Worm (Caenorhabditis elegans) whole organism, L3 larva: ENCODE results near the gene Y54H5A.2.

Experiments
- R02D3.7 ChIP-seq: fragments of 150-350 bp; optimal IDR thresholded peaks from 2 replicates; lab custom pipeline; 2014; ENCODE audit warnings: missing biosample characterization, missing genetic modification characterization
- aly-2 ChIP-seq: fragments of 150-350 bp; optimal IDR thresholded peaks from 2 replicates; lab custom pipeline; 2014; ENCODE audit warnings: missing biosample characterization, missing genetic modification characterization
- ceh-16 ChIP-seq: sonication (generic microtip); optimal IDR thresholded peaks from 2 replicates; lab custom pipeline; 2017; ENCODE audit warnings: missing biosample characterization, missing genetic modification characterization
- ceh-82 ChIP-seq: fragments of 150-350 bp; optimal IDR thresholded peaks from 2 replicates; lab custom pipeline; 2014; ENCODE audit warnings: missing biosample characterization, missing genetic modification characterization
- daf-12 ChIP-seq: fragments of 150-350 bp; optimal IDR thresholded peaks from 2 replicates; lab custom pipeline; 2014; ENCODE audit warnings: missing biosample characterization, missing genetic modification reagents, missing genetic modification characterization
- egl-27 ChIP-seq: sonication (generic microtip); optimal IDR thresholded peaks from 4 replicates; lab custom pipeline; 2017; ENCODE audit warnings: missing biosample characterization, missing genetic modification reagents, missing genetic modification characterization
- egl-5 ChIP-seq: fragments of 150-350 bp; optimal IDR thresholded peaks from 2 replicates; lab custom pipeline; 2017; ENCODE audit warnings: missing biosample characterization, missing genetic modification reagents, missing genetic modification characterization, inconsistent platforms
- elt-1 ChIP-seq: fragments of 150-350 bp; optimal IDR thresholded peaks from 2 replicates; lab custom pipeline; 2014; ENCODE audit warnings: missing biosample characterization, missing genetic modification characterization
- elt-2 ChIP-seq: sonication (generic microtip); optimal IDR thresholded peaks from 2 replicates; lab custom pipeline; 2016; ENCODE audit warnings: missing genetic modification reagents, mild to moderate bottlenecking, missing genetic modification characterization, missing compliant biosample characterization
- elt-3 ChIP-seq, 3 experiments: fragments of 150-350 bp in 1 of 3; sonication (generic microtip) in 2 of 3; optimal IDR thresholded peaks; 2 replicates in 2 of 3; 4 replicates in 1 of 3; lab custom pipeline; 2014 to 2017; ENCODE audit warnings: missing biosample characterization in 3 of 3, missing genetic modification characterization in 3 of 3
- eor-1 ChIP-seq, 2 experiments: fragments of 150-350 bp; optimal IDR thresholded peaks; 2 replicates each; lab custom pipeline; 2014 to 2018; ENCODE audit warnings: missing biosample characterization in 2 of 2, missing genetic modification characterization in 2 of 2
- fkh-2 ChIP-seq: fragments of 150-350 bp; optimal IDR thresholded peaks from 2 replicates; lab custom pipeline; 2014; ENCODE audit warnings: missing biosample characterization, missing genetic modification reagents, missing genetic modification characterization
- fos-1 ChIP-seq: fragments of 150-350 bp; optimal IDR thresholded peaks from 2 replicates; lab custom pipeline; 2014; ENCODE audit warnings: missing biosample characterization, missing genetic modification characterization
- hmg-11 ChIP-seq: sonication (generic microtip); optimal IDR thresholded peaks from 2 replicates; lab custom pipeline; 2016; ENCODE audit warnings: missing genetic modification characterization, missing compliant biosample characterization
- jun-1 ChIP-seq: fragments of 150-350 bp; optimal IDR thresholded peaks from 2 replicates; lab custom pipeline; 2014; ENCODE audit warnings: missing biosample characterization, missing genetic modification reagents, missing genetic modification characterization
- lin-15B ChIP-seq: fragments of 150-350 bp; optimal IDR thresholded peaks from 2 replicates; lab custom pipeline; 2014; ENCODE audit warnings: missing biosample characterization, missing genetic modification characterization
- lin-39 ChIP-seq: fragments of 150-350 bp; optimal IDR thresholded peaks from 2 replicates; lab custom pipeline; 2018; ENCODE audit warnings: missing biosample characterization, missing genetic modification reagents, missing genetic modification characterization
- lsy-12 ChIP-seq: sonication (generic microtip); optimal IDR thresholded peaks from 2 replicates; lab custom pipeline; 2016; ENCODE audit warnings: mild to moderate bottlenecking, missing genetic modification characterization, missing compliant biosample characterization
- mdl-1 ChIP-seq: fragments of 150-350 bp; optimal IDR thresholded peaks from 2 replicates; lab custom pipeline; 2014; ENCODE audit warnings: missing biosample characterization, missing genetic modification characterization
- mml-1 ChIP-seq: fragments of 150-350 bp; sonication (generic microtip); optimal IDR thresholded peaks from 3 replicates; lab custom pipeline; 2014; ENCODE audit warnings: missing biosample characterization, missing genetic modification characterization
- nfya-1 ChIP-seq: sonication (generic microtip); optimal IDR thresholded peaks from 2 replicates; lab custom pipeline; 2017; ENCODE audit warnings: missing genetic modification characterization, mild to moderate bottlenecking, missing compliant biosample characterization, antibody characterized with exemption, moderate library complexity; ENCODE audit not compliant: insufficient read depth
- nhr-11 ChIP-seq: fragments of 150-350 bp; optimal IDR thresholded peaks from 2 replicates; lab custom pipeline; 2014; ENCODE audit warnings: missing biosample characterization, missing genetic modification characterization
- nhr-12 ChIP-seq: fragments of 150-350 bp; optimal IDR thresholded peaks from 2 replicates; lab custom pipeline; 2014; ENCODE audit warnings: missing biosample characterization, missing genetic modification characterization
- nhr-23 ChIP-seq: fragments of 150-350 bp; optimal IDR thresholded peaks from 2 replicates; lab custom pipeline; 2014; ENCODE audit warnings: missing biosample characterization, missing genetic modification reagents, missing genetic modification characterization
- nhr-237 ChIP-seq: fragments of 150-350 bp; optimal IDR thresholded peaks from 2 replicates; lab custom pipeline; 2014; ENCODE audit warnings: missing biosample characterization, missing genetic modification characterization
- nhr-25 ChIP-seq: sonication (generic microtip); optimal IDR thresholded peaks from 2 replicates; lab custom pipeline; 2017; ENCODE audit warnings: missing biosample characterization, missing genetic modification characterization
- nhr-28 ChIP-seq: fragments of 150-350 bp; optimal IDR thresholded peaks from 2 replicates; lab custom pipeline; 2014; ENCODE audit warnings: missing biosample characterization, missing genetic modification characterization
- nhr-67 ChIP-seq: fragments of 150-350 bp; optimal IDR thresholded peaks from 2 replicates; lab custom pipeline; 2014; ENCODE audit warnings: missing biosample characterization, missing genetic modification characterization
- nhr-76 ChIP-seq: fragments of 150-350 bp; sonication (generic microtip); optimal IDR thresholded peaks from 5 replicates; lab custom pipeline; 2014; ENCODE audit warnings: missing biosample characterization, missing genetic modification characterization
- nhr-77 ChIP-seq: fragments of 150-350 bp; optimal IDR thresholded peaks from 2 replicates; lab custom pipeline; 2014; ENCODE audit warnings: missing biosample characterization, missing genetic modification characterization
- pha-4 ChIP-seq: fragments of 150-350 bp; optimal IDR thresholded peaks from 2 replicates; lab custom pipeline; 2014; ENCODE audit warnings: missing biosample characterization, missing genetic modification reagents, missing genetic modification characterization
- pqm-1 ChIP-seq: fragments of 150-350 bp; optimal IDR thresholded peaks from 2 replicates; lab custom pipeline; 2017; ENCODE audit warnings: missing biosample characterization, missing genetic modification characterization, inconsistent platforms
- sea-2 ChIP-seq: fragments of 150-350 bp; sonication (generic microtip); optimal IDR thresholded peaks from 4 replicates; lab custom pipeline; 2014; ENCODE audit warnings: missing biosample characterization, missing genetic modification reagents, missing genetic modification characterization
- skn-1 ChIP-seq: fragments of 150-350 bp; optimal IDR thresholded peaks from 2 replicates; lab custom pipeline; 2014; ENCODE audit warnings: missing biosample characterization, missing genetic modification characterization
- snpc-4 ChIP-seq: fragments of 150-350 bp; optimal IDR thresholded peaks from 2 replicates; lab custom pipeline; 2014; ENCODE audit warnings: missing biosample characterization, missing genetic modification characterization
- tbx-2 ChIP-seq: sonication (generic microtip); optimal IDR thresholded peaks from 2 replicates; lab custom pipeline; 2016; ENCODE audit warnings: mild to moderate bottlenecking, missing genetic modification characterization, missing compliant biosample characterization
- unc-39 ChIP-seq: sonication (generic microtip); optimal IDR thresholded peaks from 4 replicates; lab custom pipeline; 2017; ENCODE audit warnings: missing biosample characterization, missing genetic modification characterization
- unc-62 ChIP-seq: fragments of 150-350 bp; sonication (generic microtip); optimal IDR thresholded peaks from 4 replicates; lab custom pipeline; 2014; ENCODE audit warnings: missing biosample characterization, missing genetic modification reagents, missing genetic modification characterization
- zag-1 ChIP-seq: fragments of 150-350 bp; optimal IDR thresholded peaks from 2 replicates; lab custom pipeline; 2014; ENCODE audit warnings: missing biosample characterization, missing genetic modification characterization
- ztf-11 ChIP-seq: fragments of 150-350 bp; optimal IDR thresholded peaks from 2 replicates; lab custom pipeline; 2014; ENCODE audit warnings: missing biosample characterization, missing genetic modification characterization
- ztf-4 ChIP-seq: fragments of 150-350 bp; optimal IDR thresholded peaks from 2 replicates; lab custom pipeline; 2014; ENCODE audit warnings: missing biosample characterization, missing genetic modification characterization

Y54H5A.2 gene

ce11 chrIII:5107959-5108358 is 41.4 kb downstream of the Y54H5A.2 start:
- TF ChIP-seq pha-4, result no peak
- TF ChIP-seq elt-2 (tag; lab: Kevin White, UChicago), result no peak
- no peak for TF ChIP-seq R02D3.7
- no peak for TF ChIP-seq eor-1 (tag; optimal IDR thresholded peaks at IDR 0.05; lab: Kevin White, UChicago)
- no peak for TF ChIP-seq ceh-82

- no peak for TF ChIP-seq ceh-82
- TF ChIP-seq tbx-2 (tag; lab: Kevin White, UChicago), result no peak
- TF ChIP-seq egl-27 (tag; lab: Kevin White, UChicago), result no peak
- no peak for TF ChIP-seq aly-2 (tag; lab: Kevin White, UChicago)
- TF ChIP-seq hmg-11, result no peak
- no peak for TF ChIP-seq sea-2 (GFP tag; lab: Kevin White, UChicago)
- TF ChIP-seq zag-1 (tag; lab: Kevin White, UChicago), result no peak
- TF ChIP-seq snpc-4 (tag; lab: Kevin White, UChicago), result no peak
- TF ChIP-seq lsy-12 (tag; lab: Kevin White, UChicago), result no peak
- no peak for TF ChIP-seq nhr-28 (tag; lab: Kevin White, UChicago)
- no peak for TF ChIP-seq nhr-25 (tag; lab: Kevin White, UChicago)
- no peak for TF ChIP-seq ztf-4
- no peak for TF ChIP-seq skn-1 (tag; lab: Kevin White, UChicago)
- TF ChIP-seq elt-3 (tag; optimal IDR thresholded peaks at IDR 0.05; lab: Kevin White, UChicago), result no peak
- no peak for TF ChIP-seq fos-1
- TF ChIP-seq, all 47 proteins: peak for 0
Measured at ce11 chrIII:5106893-5107471, 42.4 kb downstream of the Y54H5A.2 start, which contains the start of gene dpy-17. Gene dpy-17 (plus strand): TSS chrIII:5107330.

- no peak for TF ChIP-seq nhr-237 (tag; lab: Kevin White, UChicago)
- no peak for TF ChIP-seq hmg-11
- no peak for TF ChIP-seq unc-62 (GFP tag; lab: Kevin White, UChicago)
- TF ChIP-seq daf-12 (tag; lab: Kevin White, UChicago), result no peak
- no peak for TF ChIP-seq unc-39
Measured at ce11 chrIII:5105485-5105884, 43.9 kb downstream of the Y54H5A.2 start.

- no peak for TF ChIP-seq nhr-237 (tag; lab: Kevin White, UChicago)
- TF ChIP-seq ztf-4, result no peak
- no peak for TF ChIP-seq nhr-77 (tag; lab: Kevin White, UChicago)
- TF ChIP-seq nhr-23, result peak; percentile 52
- TF ChIP-seq skn-1 (tag; lab: Kevin White, UChicago), result no peak
- TF ChIP-seq elt-3 (tag; optimal IDR thresholded peaks at IDR 0.05; lab: Kevin White, UChicago), result no peak
- no peak for TF ChIP-seq nhr-28 (tag; lab: Kevin White, UChicago)
- no peak for TF ChIP-seq nhr-12 (tag; lab: Kevin White, UChicago)
- TF ChIP-seq nhr-25 (tag; lab: Kevin White, UChicago), result peak; percentile 18
- no peak for TF ChIP-seq ceh-16
- TF ChIP-seq nhr-67 (tag; lab: Kevin White, UChicago), result no peak
- TF ChIP-seq lin-15B (tag; lab: Kevin White, UChicago), result peak; percentile 79
- TF ChIP-seq nhr-76 (tag; lab: Kevin White, UChicago), result no peak
- no peak for TF ChIP-seq fkh-2 (tag; lab: Kevin White, UChicago)
- peak; percentile 5 for TF ChIP-seq elt-2 (tag; lab: Kevin White, UChicago)
- TF ChIP-seq elt-1, result no peak
- no peak for TF ChIP-seq ztf-11
- TF ChIP-seq mdl-1 (tag; lab: Kevin White, UChicago), result no peak
- no peak for TF ChIP-seq lsy-12 (tag; lab: Kevin White, UChicago)
- no peak for TF ChIP-seq egl-5 (tag; lab: Kevin White, UChicago)
- no peak for TF ChIP-seq ceh-82
- no peak for TF ChIP-seq tbx-2 (tag; lab: Kevin White, UChicago)
- TF ChIP-seq aly-2 (tag; lab: Kevin White, UChicago), result no peak
- TF ChIP-seq pqm-1 (tag; lab: Kevin White, UChicago), result peak; percentile 18
- no peak for TF ChIP-seq unc-39
- TF ChIP-seq jun-1 (tag; lab: Kevin White, UChicago), result no peak
- peak; percentile 23 for TF ChIP-seq hmg-11
- no peak for TF ChIP-seq lin-39 (tag; lab: Kevin White, UChicago)
- no peak for TF ChIP-seq mml-1 (tag; lab: Kevin White, UChicago)
- no peak for TF ChIP-seq pha-4
- TF ChIP-seq snpc-4 (tag; lab: Kevin White, UChicago), result peak; percentile 51
- peak; percentile 63 for TF ChIP-seq nfya-1 (tag; lab: Kevin White, UChicago)
- no peak for TF ChIP-seq nhr-11
Measured at ce11 chrIII:5102616-5103015, 46.8 kb downstream of the Y54H5A.2 start, which contains the start of gene F54D8.6. Gene F54D8.6 (plus strand): TSS chrIII:5102985.
